Fruit fly (Drosophila melanogaster): ENCODE data around the gene CG6733.

Gene CG6733

dm6 chr3R:23131341-23131884 lies 33.9 kb downstream of the CG6733 start:
- TF ChIP-seq CG17801 (GFP tag; optimal IDR thresholded peaks at IDR 0.05; ENCODE audit: partially characterized antibody): no peak

- no peak for TF ChIP-seq CG17801 (GFP tag; optimal IDR thresholded peaks at IDR 0.05; ENCODE audit: partially characterized antibody)
Observed at dm6 chr3R:23132299-23132698, 34.8 kb downstream of the CG6733 start.

- no peak for TF ChIP-seq CG17801 (GFP tag; optimal IDR thresholded peaks at IDR 0.05; ENCODE audit: partially characterized antibody)
Observed at dm6 chr3R:23133301-23133828, 35.8 kb downstream of the CG6733 start.

dm6 chr3R:23134690-23135089 lies 37.2 kb downstream of the CG6733 start:
- TF ChIP-seq CG17801 (GFP tag; optimal IDR thresholded peaks at IDR 0.05; ENCODE audit: partially characterized antibody): no peak

dm6 chr3R:23138439-23138838 lies 40.9 kb downstream of the CG6733 start:
- TF ChIP-seq CG17801 (GFP tag; optimal IDR thresholded peaks at IDR 0.05; ENCODE audit: partially characterized antibody): no peak

dm6 chr3R:23138992-23139633 lies 41.6 kb downstream of the CG6733 start:
- TF ChIP-seq CG17801 (GFP tag; optimal IDR thresholded peaks at IDR 0.05; ENCODE audit: partially characterized antibody): no peak

dm6 chr3R:23139634-23140010 lies 42.1 kb downstream of the CG6733 start:
- no peak for TF ChIP-seq CG17801 (GFP tag; optimal IDR thresholded peaks at IDR 0.05; ENCODE audit: partially characterized antibody)

dm6 chr3R:23140280-23140679 lies 42.8 kb downstream of the CG6733 start:
- TF ChIP-seq CG17801 (GFP tag; optimal IDR thresholded peaks at IDR 0.05; ENCODE audit: partially characterized antibody): no peak

dm6 chr3R:23141113-23141512 lies 43.6 kb downstream of the CG6733 start:
- no peak for TF ChIP-seq CG17801 (GFP tag; optimal IDR thresholded peaks at IDR 0.05; ENCODE audit: partially characterized antibody)

- TF ChIP-seq CG17801 (GFP tag; optimal IDR thresholded peaks at IDR 0.05; ENCODE audit: partially characterized antibody): no peak
Observed at dm6 chr3R:23141678-23142338, 44.3 kb downstream of the CG6733 start, which contains the start of gene hh. Gene hh, minus strand, starts transcription at chr3R:23141906.

dm6 chr3R:23143440-23143839 lies 45.9 kb downstream of the CG6733 start:
- TF ChIP-seq CG17801 (GFP tag; optimal IDR thresholded peaks at IDR 0.05; ENCODE audit: partially characterized antibody): no peak

- TF ChIP-seq CG17801 (GFP tag; optimal IDR thresholded peaks at IDR 0.05; ENCODE audit: partially characterized antibody): no peak
Observed at dm6 chr3R:23144654-23145053, 47.1 kb downstream of the CG6733 start.

- no peak for TF ChIP-seq CG17801 (GFP tag; optimal IDR thresholded peaks at IDR 0.05; ENCODE audit: partially characterized antibody)
Observed at dm6 chr3R:23145681-23146080, 48.2 kb downstream of the CG6733 start.

dm6 chr3R:23147058-23147457 lies 49.5 kb downstream of the CG6733 start:
- TF ChIP-seq CG17801 (GFP tag; optimal IDR thresholded peaks at IDR 0.05; ENCODE audit: partially characterized antibody): no peak

- no peak for TF ChIP-seq CG17801 (GFP tag; optimal IDR thresholded peaks at IDR 0.05; ENCODE audit: partially characterized antibody)
Observed at dm6 chr3R:23147625-23148024, 50.1 kb downstream of the CG6733 start.

dm6 chr3R:23148433-23148832 lies 50.9 kb downstream of the CG6733 start:
- TF ChIP-seq CG17801 (GFP tag; optimal IDR thresholded peaks at IDR 0.05; ENCODE audit: partially characterized antibody): no peak
